Fruit fly (Drosophila melanogaster): ENCODE measurements around the gene t-Grip91.
A peak's percentile ranks its signal among the peaks of the same experiment; 100 is the strongest.

The t-Grip91 gene

dm6 chr2L:15746600-15747393 is 37.1 kb upstream of the t-Grip91 start (continued):
- TF ChIP-seq ERR (GFP tag; optimal IDR thresholded peaks at IDR 0.05) (no peak), phol (tag; optimal IDR thresholded peaks at IDR 0.05) (peak; percentile 96), Hr39 (optimal IDR thresholded peaks at IDR 0.05) (no peak), tx (GFP tag; optimal IDR thresholded peaks at IDR 0.05) (no peak), CG12219 (GFP tag; optimal IDR thresholded peaks at IDR 0.05) (peak; percentile 58), crp (GFP tag; optimal IDR thresholded peaks at IDR 0.05) (peak; percentile 70 to 89), CG34376 (GFP tag; optimal IDR thresholded peaks at IDR 0.05) (no peak), CG11093 (GFP tag; IDR thresholded peaks at IDR 0.05) (peak; percentile 65; the same call in 1 of the 3 replicates), emc (GFP tag; optimal IDR thresholded peaks at IDR 0.05) (no peak), mirr (GFP tag; optimal IDR thresholded peaks at IDR 0.05) (peak; percentile 10), dmrt99B (tag; optimal IDR thresholded peaks at IDR 0.05) (peak; percentile 93), CG17186 (GFP tag; optimal IDR thresholded peaks at IDR 0.05) (no peak), pzg (GFP tag; optimal IDR thresholded peaks at IDR 0.05) (no peak), CG8765 (GFP tag; IDR thresholded peaks at IDR 0.05) (0 out of 2 replicates have a peak, but pooled peaks have one; percentile 39), CG30020 (tag; optimal IDR thresholded peaks at IDR 0.05) (peak; percentile 84), CG13123 (GFP tag; optimal IDR thresholded peaks at IDR 0.05) (peak; percentile 77), CG10462 (GFP tag; optimal IDR thresholded peaks at IDR 0.05) (peak; percentile 68), CG7745 (tag; optimal IDR thresholded peaks at IDR 0.05) (peak; percentile 23), kni (GFP tag; optimal IDR thresholded peaks at IDR 0.05) (no peak), CG10543 (GFP tag; optimal IDR thresholded peaks at IDR 0.05) (peak; percentile 94), Nf-YC (tag; optimal IDR thresholded peaks at IDR 0.05) (peak; percentile 88), jumu (GFP tag; optimal IDR thresholded peaks at IDR 0.05) (no peak), CTCF (GFP tag; optimal IDR thresholded peaks at IDR 0.05) (peak; percentile 48), CG12391 (tag; optimal IDR thresholded peaks at IDR 0.05) (peak; percentile 95), sr (GFP tag; IDR thresholded peaks at IDR 0.05) (no peak), CG8290 (GFP tag; optimal IDR thresholded peaks at IDR 0.05) (peak; percentile 73), CG8290 (tag; optimal IDR thresholded peaks at IDR 0.05) (peak in 1 of 2 experiments; percentile 34), Dip2 (GFP tag; IDR thresholded peaks at IDR 0.05) (no peak), gce (GFP tag; IDR thresholded peaks at IDR 0.05) (no peak), CG42726 (GFP tag; IDR thresholded peaks at IDR 0.05; ENCODE audit: partially characterized antibody) (no peak), CG31365 (tag; optimal IDR thresholded peaks at IDR 0.05) (no peak), ap (GFP tag; IDR thresholded peaks at IDR 0.05) (peak; percentile 68), Med (GFP tag) (peak; percentile 59), NC2α (GFP tag; optimal IDR thresholded peaks at IDR 0.05) (no peak), Antp (GFP tag; optimal IDR thresholded peaks at IDR 0.05) (peak; percentile 34), ken (GFP tag; IDR thresholded peaks at IDR 0.05) (0 out of 3 replicates have a peak, but pooled peaks have one; percentile 49), croc (GFP tag; conservative IDR thresholded peaks at IDR 0.05) (peak; percentile 80), az2 (GFP tag; optimal IDR thresholded peaks at IDR 0.05) (peak; percentile 90), fd102C (GFP tag; optimal IDR thresholded peaks at IDR 0.05) (no peak), ac (GFP tag; optimal IDR thresholded peaks at IDR 0.05) (peak; percentile 74), jigr1 (GFP tag; IDR thresholded peaks at IDR 0.05) (no peak), ham (GFP tag; IDR thresholded peaks at IDR 0.05) (no peak), Lpt (GFP tag; optimal IDR thresholded peaks at IDR 0.05) (no peak), sug (tag; optimal IDR thresholded peaks at IDR 0.05) (peak; percentile 92), cwo (GFP tag; optimal IDR thresholded peaks at IDR 0.05) (peak; percentile 79), pum (GFP tag; optimal IDR thresholded peaks at IDR 0.05) (peak; percentile 21), CG2712 (tag; optimal IDR thresholded peaks at IDR 0.05) (peak; percentile 96), CG2889 (GFP tag; IDR thresholded peaks at IDR 0.05) (peak; percentile 64; the same call in 2 of the 3 replicates), CG30403 (GFP tag; optimal IDR thresholded peaks at IDR 0.05) (peak; percentile 91), sisA (GFP tag; IDR thresholded peaks at IDR 0.05) (peak; percentile 72), CG4328 (GFP tag; optimal IDR thresholded peaks at IDR 0.05) (peak; percentile 93)
